Fruit fly (Drosophila melanogaster): ENCODE data around the gene CG1090.
A peak's percentile ranks its signal among the peaks of the same experiment; 100 is the strongest.

Gene CG1090

DNA sequence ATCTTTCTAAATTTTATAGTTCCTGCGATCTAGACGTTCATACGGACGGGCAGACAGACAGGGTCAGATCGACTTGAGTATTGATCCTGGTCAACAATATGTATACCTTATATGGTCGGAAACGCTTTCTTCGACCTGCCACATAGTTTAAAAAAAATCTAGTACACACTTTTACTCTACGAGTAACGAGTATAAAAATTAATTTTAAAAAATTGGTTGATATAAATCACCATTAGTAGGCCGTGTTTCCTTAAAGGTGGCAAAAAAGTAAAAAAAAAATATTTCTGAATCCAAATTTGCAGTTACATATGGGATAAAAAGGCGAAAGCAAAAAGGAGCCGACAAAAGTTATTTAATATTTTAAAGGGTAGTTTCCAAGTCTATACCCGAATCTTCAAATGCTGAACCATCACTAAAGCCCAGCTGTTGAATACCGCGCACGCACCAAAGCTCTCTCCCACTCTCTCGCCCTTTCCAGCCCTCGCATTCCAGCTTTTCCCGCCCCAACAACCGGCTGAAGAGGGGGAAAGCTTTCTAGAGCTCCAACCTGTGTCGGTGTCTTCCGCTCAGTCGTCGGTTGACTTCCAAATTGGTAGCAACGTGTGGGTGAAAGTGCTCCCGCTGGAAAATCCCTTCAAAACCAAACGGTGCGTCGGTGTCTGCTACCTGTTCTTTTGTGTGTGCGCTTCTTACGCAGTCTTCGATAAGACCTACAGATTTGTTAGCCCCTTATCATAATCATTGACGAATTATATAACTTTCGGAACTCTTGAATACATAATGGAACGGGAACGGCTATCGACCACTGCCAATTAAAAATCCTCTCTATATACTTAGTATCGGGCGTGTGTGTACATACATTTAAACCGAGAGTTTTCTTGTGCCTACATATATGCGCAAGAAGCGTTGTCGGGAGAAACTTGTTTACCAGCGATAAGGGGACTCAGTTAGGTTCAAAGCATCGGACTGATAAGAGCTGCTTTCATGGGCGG lies 19.0 kb downstream of the CG1090 start, which contains the start of gene Sfxn1-3 (continued):
- peak; percentile 60; the same call in 1 of the 2 replicates for TF ChIP-seq CG31441 (GFP tag; IDR thresholded peaks at IDR 0.05)
- TF ChIP-seq CG12236 (GFP tag; optimal IDR thresholded peaks at IDR 0.05), result no peak
- TF ChIP-seq cwo (GFP tag; optimal IDR thresholded peaks at IDR 0.05), result peak; percentile 73
- TF ChIP-seq Rfx (GFP tag; IDR thresholded peaks at IDR 0.05), result peak; percentile 68
- TF ChIP-seq CG8089 (GFP tag; optimal IDR thresholded peaks at IDR 0.05), result no peak
- peak; percentile 81 for TF ChIP-seq Hey (tag; optimal IDR thresholded peaks at IDR 0.05)
- peak; percentile 65 for TF ChIP-seq ash1 (GFP tag; optimal IDR thresholded peaks at IDR 0.05)
- TF ChIP-seq CG6689 (GFP tag; IDR thresholded peaks at IDR 0.05), result peak; percentile 38; the same call in 1 of the 2 replicates
- peak; percentile 20; the same call in 1 of the 3 replicates for TF ChIP-seq Doc3 (GFP tag; IDR thresholded peaks at IDR 0.05; ENCODE audit: partially characterized antibody)
- TF ChIP-seq zfh2 (GFP tag; optimal IDR thresholded peaks at IDR 0.05), result no peak
- peak; percentile 43 for TF ChIP-seq lilli (GFP tag; optimal IDR thresholded peaks at IDR 0.05)
- peak; percentile 68 for TF ChIP-seq oc (tag; optimal IDR thresholded peaks at IDR 0.05)
- TF ChIP-seq Hsf (GFP tag; optimal IDR thresholded peaks at IDR 0.05), result peak; percentile 34
- TF ChIP-seq CG30403 (GFP tag; optimal IDR thresholded peaks at IDR 0.05), result peak; percentile 34
- TF ChIP-seq Xrp1 (GFP tag; IDR thresholded peaks at IDR 0.05), result peak; percentile 32; the same call in 1 of the 2 replicates
- TF ChIP-seq CG1529 (GFP tag; optimal IDR thresholded peaks at IDR 0.05), result peak; percentile 31
- TF ChIP-seq wek (GFP tag; optimal IDR thresholded peaks at IDR 0.05), result peak; percentile 97
- peak; percentile 79; the same call in 2 of the 3 replicates for TF ChIP-seq CG34422 (GFP tag; IDR thresholded peaks at IDR 0.05)
- peak; percentile 26 for TF ChIP-seq ERR (GFP tag; optimal IDR thresholded peaks at IDR 0.05)
- TF ChIP-seq CG10543 (GFP tag; optimal IDR thresholded peaks at IDR 0.05), result peak; percentile 94
- TF ChIP-seq bcd (GFP tag; optimal IDR thresholded peaks at IDR 0.05), result peak; percentile 33
- TF ChIP-seq eve (GFP tag; optimal IDR thresholded peaks at IDR 0.05), result no peak
- TF ChIP-seq NFAT (GFP tag; IDR thresholded peaks at IDR 0.05), result peak; percentile 70
- TF ChIP-seq Camta (GFP tag; optimal IDR thresholded peaks at IDR 0.05), result no peak
- TF ChIP-seq gcm2 (GFP tag; optimal IDR thresholded peaks at IDR 0.05), result peak; percentile 42
- TF ChIP-seq gsb-n (tag; optimal IDR thresholded peaks at IDR 0.05), result peak; percentile 44
- no peak for TF ChIP-seq Ets97D (GFP tag; optimal IDR thresholded peaks at IDR 0.05)
- TF ChIP-seq sens-2 (GFP tag; IDR thresholded peaks at IDR 0.05), result no peak; the same call in 1 of the 2 replicates
- TF ChIP-seq luna (GFP tag; optimal IDR thresholded peaks at IDR 0.05), result no peak
- TF ChIP-seq CG11456 (GFP tag; IDR thresholded peaks at IDR 0.05), result peak; percentile 61; the same call in 1 of the 3 replicates
- no peak for TF ChIP-seq GATAe (GFP tag; conservative IDR thresholded peaks at IDR 0.05)
- TF ChIP-seq chn (GFP tag; optimal IDR thresholded peaks at IDR 0.05), result peak; percentile 9
- TF ChIP-seq CG17912 (GFP tag; optimal IDR thresholded peaks at IDR 0.05), result peak; percentile 46
- TF ChIP-seq Ptx1 (GFP tag; IDR thresholded peaks at IDR 0.05), result peak; percentile 24; the same call in 1 of the 2 replicates
- peak; percentile 27 for TF ChIP-seq unpg (GFP tag; optimal IDR thresholded peaks at IDR 0.05)
- no peak for TF ChIP-seq Rx (GFP tag; IDR thresholded peaks at IDR 0.05)
- peak; percentile 28; the same call in 1 of the 2 replicates for TF ChIP-seq bowl (GFP tag; IDR thresholded peaks at IDR 0.05)
- TF ChIP-seq CG10654 (GFP tag; optimal IDR thresholded peaks at IDR 0.05), result no peak
- TF ChIP-seq CrebB (tag; optimal IDR thresholded peaks at IDR 0.05), result peak; percentile 26
- peak; percentile 24 for TF ChIP-seq CG8924 (tag; optimal IDR thresholded peaks at IDR 0.05)
- peak; percentile 35 for TF ChIP-seq CG3281 (GFP tag; optimal IDR thresholded peaks at IDR 0.05)
- peak; percentile 74 for TF ChIP-seq CG9932 (GFP tag; IDR thresholded peaks at IDR 0.05)
- peak; percentile 24 for TF ChIP-seq CG10979 (tag; optimal IDR thresholded peaks at IDR 0.05)
- TF ChIP-seq Optix (GFP tag; IDR thresholded peaks at IDR 0.05), result peak; percentile 21; the same call in 1 of the 3 replicates
- TF ChIP-seq YL-1 (GFP tag; optimal IDR thresholded peaks at IDR 0.05), result peak; percentile 16
- no peak for TF ChIP-seq CG14441 (GFP tag; IDR thresholded peaks at IDR 0.05)
- TF ChIP-seq sd (tag; optimal IDR thresholded peaks at IDR 0.05), result peak; percentile 95
- peak; percentile 55 for TF ChIP-seq sob (GFP tag; IDR thresholded peaks at IDR 0.05)
- TF ChIP-seq Nf-YC (tag; optimal IDR thresholded peaks at IDR 0.05), result peak; percentile 56

Measured in whole organism, embryonic.